Fruit fly (Drosophila melanogaster) whole organism, embryonic: ENCODE data around the gene CG13894.

Experiments used
- Asciz ChIP-seq: fragments of 200-800 bp; sonication (Bioruptor generic); optimal IDR thresholded peaks from 2 replicates; lab custom pipeline; 2017; ENCODE audit warnings: missing biosample characterization, mild to moderate bottlenecking, missing genetic modification characterization, missing genetic modification reagents
- CG10321 ChIP-seq: fragments of 200-800 bp; sonication (Bioruptor generic); IDR thresholded peaks from 2 replicates; pipeline ENCODE4 v1.3.6; 2022; ENCODE audit warnings: missing biosample characterization, missing genetic modification characterization
- CG11504 ChIP-seq: fragments of 200-800 bp; sonication (Bioruptor generic); optimal IDR thresholded peaks from 3 replicates; lab custom pipeline; 2019; ENCODE audit warnings: missing biosample characterization, mild to moderate bottlenecking, missing genetic modification characterization, moderate library complexity
- CG11696 ChIP-seq: fragments of 200-800 bp; sonication (Bioruptor generic); IDR thresholded peaks from 2 replicates; pipeline ENCODE4 v1.3.6; 2022; ENCODE audit warnings: missing biosample characterization, missing genetic modification characterization
- CG1529 ChIP-seq: fragments of 200-800 bp; sonication (Bioruptor generic); optimal IDR thresholded peaks from 3 replicates; lab custom pipeline; 2018; ENCODE audit warnings: missing biosample characterization, missing genetic modification characterization
- CG15514 ChIP-seq: fragments of 200-800 bp; sonication (Bioruptor generic); optimal IDR thresholded peaks from 3 replicates; lab custom pipeline; 2017; ENCODE audit warnings: missing biosample characterization, missing genetic modification characterization, mild to moderate bottlenecking, moderate library complexity, missing genetic modification reagents
- CG17568 ChIP-seq: fragments of 200-800 bp; sonication (Bioruptor generic); optimal IDR thresholded peaks from 2 replicates; lab custom pipeline; 2018; ENCODE audit warnings: missing biosample characterization, mild to moderate bottlenecking, missing genetic modification characterization, moderate library complexity
- CG18011 ChIP-seq: fragments of 200-800 bp; sonication (Bioruptor generic); optimal IDR thresholded peaks from 2 replicates; lab custom pipeline; 2017; ENCODE audit warnings: missing biosample characterization, missing genetic modification characterization, mild to moderate bottlenecking, moderate library complexity, missing genotype
- CG31365 ChIP-seq: fragments of 200-800 bp; sonication (Bioruptor generic); optimal IDR thresholded peaks from 2 replicates; lab custom pipeline; 2018; ENCODE audit warnings: missing biosample characterization, mild to moderate bottlenecking, missing genetic modification characterization
- CG43689 ChIP-seq: fragments of 200-800 bp; sonication (Bioruptor generic); IDR thresholded peaks from 2 replicates; pipeline ENCODE4 v1.3.6; 2022; ENCODE audit warnings: missing biosample characterization, missing genetic modification characterization
- CG4424 ChIP-seq: fragments of 200-800 bp; sonication (Bioruptor generic); optimal IDR thresholded peaks from 3 replicates; lab custom pipeline; 2016; ENCODE audit warnings: missing biosample characterization, missing genetic modification characterization
- CG4730 ChIP-seq: fragments of 200-800 bp; sonication (Bioruptor generic); IDR thresholded peaks from 2 replicates; pipeline ENCODE4 v1.3.6; 2022; ENCODE audit warnings: missing biosample characterization, missing genetic modification characterization
- CG6813 ChIP-seq: fragments of 200-800 bp; sonication (Bioruptor generic); optimal IDR thresholded peaks from 2 replicates; lab custom pipeline; 2017; ENCODE audit warnings: missing biosample characterization, missing genetic modification characterization, mild to moderate bottlenecking, moderate library complexity, missing genetic modification reagents
- CG7963 ChIP-seq: fragments of 200-800 bp; sonication (Bioruptor generic); IDR thresholded peaks from 3 replicates; pipeline ENCODE4 v1.3.6; 2022; ENCODE audit warnings: missing biosample characterization, missing genetic modification characterization; ENCODE audit not compliant: partially characterized antibody
- CG8281 ChIP-seq: fragments of 200-800 bp; sonication (Bioruptor generic); optimal IDR thresholded peaks from 2 replicates; lab custom pipeline; 2018; ENCODE audit warnings: missing biosample characterization, mild to moderate bottlenecking, missing genetic modification characterization, moderate library complexity
- CG8388 ChIP-seq: fragments of 200-800 bp; sonication (Bioruptor generic); optimal IDR thresholded peaks from 2 replicates; lab custom pipeline; 2019; ENCODE audit warnings: missing biosample characterization, mild to moderate bottlenecking, missing genetic modification characterization, moderate library complexity
- CG8765 ChIP-seq: fragments of 200-800 bp; sonication (Bioruptor generic); IDR thresholded peaks from 2 replicates; pipeline ENCODE4 v1.3.6; 2022; ENCODE audit warnings: missing biosample characterization, missing genetic modification characterization
- CG9437 ChIP-seq: fragments of 200-800 bp; sonication (Bioruptor generic); optimal IDR thresholded peaks from 2 replicates; lab custom pipeline; 2018; ENCODE audit warnings: missing biosample characterization, mild to moderate bottlenecking, missing genetic modification characterization
- CG9727 ChIP-seq: fragments of 200-800 bp; sonication (Bioruptor generic); optimal IDR thresholded peaks from 3 replicates; lab custom pipeline; 2017; ENCODE audit warnings: missing biosample characterization, mild to moderate bottlenecking, missing genetic modification characterization
- Eip74EF ChIP-seq, 2 experiments: fragments of 200-800 bp in 1 of 2; fragments of >200 bp in 1 of 2; sonication (Bioruptor generic) in 1 of 2; optimal IDR thresholded peaks; 2 replicates each; lab custom pipeline; 2017 to 2019; ENCODE audit warnings: missing biosample characterization in 2 of 2, missing genetic modification characterization in 2 of 2, mild to moderate bottlenecking in 1 of 2, moderate library complexity in 1 of 2
- Hr3 ChIP-seq: fragments of 200-800 bp; sonication (Bioruptor generic); optimal IDR thresholded peaks from 3 replicates; lab custom pipeline; 2016; ENCODE audit warnings: missing biosample characterization, missing genetic modification characterization
- Mes4 ChIP-seq: fragments of 200-800 bp; sonication (Bioruptor generic); optimal IDR thresholded peaks from 2 replicates; lab custom pipeline; 2016; ENCODE audit warnings: missing biosample characterization, missing genetic modification characterization
- NC2β ChIP-seq: fragments of 200-800 bp; sonication (Bioruptor generic); optimal IDR thresholded peaks from 2 replicates; lab custom pipeline; 2016; ENCODE audit warnings: missing biosample characterization, missing genetic modification characterization
- Oli ChIP-seq: fragments of 200-800 bp; sonication (Bioruptor generic); optimal IDR thresholded peaks from 2 replicates; lab custom pipeline; 2018; ENCODE audit warnings: missing biosample characterization, mild to moderate bottlenecking, missing genetic modification characterization, moderate library complexity
- Optix ChIP-seq: fragments of 200-800 bp; sonication (Bioruptor generic); IDR thresholded peaks from 3 replicates; pipeline ENCODE4 v1.3.6; 2022; ENCODE audit warnings: missing biosample characterization, missing genetic modification characterization
- Sox100B ChIP-seq: fragments of 200-800 bp; sonication (Bioruptor generic); optimal IDR thresholded peaks from 3 replicates; lab custom pipeline; 2018; ENCODE audit warnings: missing biosample characterization, mild to moderate bottlenecking, missing genetic modification characterization
- Vsx1 ChIP-seq: fragments of 200-800 bp; sonication (Bioruptor generic); optimal IDR thresholded peaks from 2 replicates; lab custom pipeline; 2017; ENCODE audit warnings: missing biosample characterization, mild to moderate bottlenecking, missing genetic modification characterization, missing genetic modification reagents
- abd-A ChIP-seq: fragments of 200-800 bp; sonication (Bioruptor generic); optimal IDR thresholded peaks from 3 replicates; lab custom pipeline; 2019; ENCODE audit warnings: missing biosample characterization, mild to moderate bottlenecking, missing genetic modification characterization, moderate library complexity
- ac ChIP-seq: fragments of 200-800 bp; sonication (Bioruptor generic); optimal IDR thresholded peaks from 3 replicates; lab custom pipeline; 2017; ENCODE audit warnings: missing biosample characterization, mild to moderate bottlenecking, missing genetic modification characterization
- bcd ChIP-seq: fragments of 200-800 bp; sonication (Bioruptor generic); optimal IDR thresholded peaks from 2 replicates; lab custom pipeline; 2017; ENCODE audit warnings: missing biosample characterization, mild to moderate bottlenecking, missing genetic modification characterization
- cwo ChIP-seq: fragments of 200-800 bp; sonication (Bioruptor generic); optimal IDR thresholded peaks from 3 replicates; lab custom pipeline; 2017; ENCODE audit warnings: missing biosample characterization, missing genetic modification characterization, mild to moderate bottlenecking, moderate library complexity, missing genetic modification reagents
- da ChIP-seq: fragments of 200-800 bp; sonication (Bioruptor generic); optimal IDR thresholded peaks from 2 replicates; lab custom pipeline; 2016; ENCODE audit warnings: missing biosample characterization, missing genetic modification characterization
- danr ChIP-seq: fragments of 200-800 bp; sonication (Bioruptor generic); IDR thresholded peaks from 2 replicates; pipeline ENCODE4 v1.3.6; 2022; ENCODE audit warnings: missing biosample characterization, missing genetic modification characterization
- dati ChIP-seq: fragments of 200-800 bp; sonication (Bioruptor generic); IDR thresholded peaks from 2 replicates; pipeline ENCODE4 v1.3.6; 2022; ENCODE audit warnings: missing biosample characterization, missing genetic modification characterization
- dimm ChIP-seq: fragments of 200-800 bp; sonication (Bioruptor generic); IDR thresholded peaks from 2 replicates; pipeline ENCODE4 v1.3.6; 2022; ENCODE audit warnings: missing biosample characterization, missing genetic modification characterization
- exex ChIP-seq: fragments of 200-800 bp; sonication (Bioruptor generic); optimal IDR thresholded peaks from 4 replicates; lab custom pipeline; 2018; ENCODE audit warnings: missing biosample characterization, mild to moderate bottlenecking, missing genetic modification characterization, moderate library complexity
- fd3F ChIP-seq: fragments of 200-800 bp; sonication (Bioruptor generic); optimal IDR thresholded peaks from 2 replicates; lab custom pipeline; 2018; ENCODE audit warnings: missing biosample characterization, mild to moderate bottlenecking, missing genetic modification characterization, moderate library complexity
- gsb-n ChIP-seq: fragments of 200-800 bp; sonication (Bioruptor generic); optimal IDR thresholded peaks from 3 replicates; lab custom pipeline; 2018; ENCODE audit warnings: missing biosample characterization, mild to moderate bottlenecking, missing genetic modification characterization
- hbn ChIP-seq: fragments of 200-800 bp; sonication (Bioruptor generic); IDR thresholded peaks from 2 replicates; pipeline ENCODE4 v1.3.6; 2022; ENCODE audit warnings: missing biosample characterization, missing genetic modification characterization; ENCODE audit not compliant: partially characterized antibody
- kah ChIP-seq: fragments of 200-800 bp; sonication (Bioruptor generic); optimal IDR thresholded peaks from 2 replicates; lab custom pipeline; 2018; ENCODE audit warnings: missing biosample characterization, mild to moderate bottlenecking, missing genetic modification characterization
- nerfin-1 ChIP-seq: fragments of 200-800 bp; sonication (Bioruptor generic); optimal IDR thresholded peaks from 3 replicates; lab custom pipeline; 2019; ENCODE audit warnings: missing biosample characterization, mild to moderate bottlenecking, missing genetic modification characterization, moderate library complexity
- pzg ChIP-seq: fragments of 200-800 bp; sonication (Bioruptor generic); optimal IDR thresholded peaks from 3 replicates; lab custom pipeline; 2018; ENCODE audit warnings: missing biosample characterization, mild to moderate bottlenecking, missing genetic modification characterization, moderate library complexity
- ranshi ChIP-seq: fragments of 200-800 bp; sonication (Bioruptor generic); IDR thresholded peaks from 2 replicates; pipeline ENCODE4 v1.3.6; 2022; ENCODE audit warnings: missing biosample characterization, missing genetic modification characterization
- sens-2 ChIP-seq: fragments of 200-800 bp; sonication (Bioruptor generic); IDR thresholded peaks from 2 replicates; pipeline ENCODE4 v1.3.6; 2022; ENCODE audit warnings: missing biosample characterization, missing genetic modification characterization
- slbo ChIP-seq: fragments of 200-800 bp; sonication (Bioruptor generic); IDR thresholded peaks from 2 replicates; pipeline ENCODE4 v1.3.6; 2022; ENCODE audit warnings: missing biosample characterization, missing genetic modification characterization
- tup ChIP-seq: fragments of 200-800 bp; sonication (Bioruptor generic); optimal IDR thresholded peaks from 2 replicates; lab custom pipeline; 2016; ENCODE audit warnings: missing biosample characterization, mild to moderate bottlenecking, missing genetic modification characterization, moderate library complexity
- vvl ChIP-seq: fragments of 200-800 bp; sonication (Bioruptor generic); IDR thresholded peaks from 2 replicates; pipeline ENCODE4 v1.3.6; 2022; ENCODE audit warnings: missing biosample characterization, missing genetic modification characterization
- wdn ChIP-seq: fragments of 200-800 bp; sonication (Bioruptor generic); IDR thresholded peaks from 2 replicates; pipeline ENCODE4 v1.3.6; 2022; ENCODE audit warnings: missing biosample characterization, missing genetic modification characterization

The CG13894 gene

dm6 chr3L:725527-726191 lies 26.7 kb upstream of the CG13894 start (continued):
- TF ChIP-seq hbn (GFP tag; lab: Robert Waterston, UW), result no peak
- peak; percentile 36 for TF ChIP-seq CG8281
- TF ChIP-seq CG6813 (GFP tag; lab: Kevin White, UChicago), result peak; percentile 73
- TF ChIP-seq CG15514 (GFP tag; lab: Kevin White, UChicago), result no peak
- peak; percentile 9 for TF ChIP-seq Vsx1 (GFP tag; lab: Kevin White, UChicago)
- peak; percentile 74 for TF ChIP-seq Oli (tag; lab: Kevin White, UChicago)
- TF ChIP-seq Eip74EF (GFP tag; optimal IDR thresholded peaks at IDR 0.05; lab: Kevin White, UChicago), result peak in 1 of 2 experiments; percentile 30
- peak; percentile 93 for TF ChIP-seq CG9727 (GFP tag; lab: Kevin White, UChicago)
- no peak for TF ChIP-seq pzg (GFP tag; lab: Kevin White, UChicago)
- TF ChIP-seq Mes4 (GFP tag; lab: Kevin White, UChicago), result peak; percentile 90
- TF ChIP-seq CG43689, result no peak
- TF ChIP-seq wdn (GFP tag; lab: Robert Waterston, UW), result no peak
- TF ChIP-seq tup (GFP tag; lab: Kevin White, UChicago), result peak; percentile 55
- TF ChIP-seq CG18011 (GFP tag; lab: Kevin White, UChicago), result no peak
- no peak for TF ChIP-seq CG10321 (GFP tag; lab: Robert Waterston, UW)
- peak; percentile 68 for TF ChIP-seq da (GFP tag; lab: Kevin White, UChicago)
- peak; percentile 85 for TF ChIP-seq vvl (GFP tag; lab: Robert Waterston, UW)
- peak; percentile 44 for TF ChIP-seq bcd (GFP tag; lab: Kevin White, UChicago)
- peak; percentile 33 for TF ChIP-seq Sox100B (GFP tag; lab: Kevin White, UChicago)
- TF ChIP-seq CG31365 (tag; lab: Kevin White, UChicago), result no peak
- peak; percentile 83 for TF ChIP-seq Optix (GFP tag; lab: Robert Waterston, UW)
- TF ChIP-seq CG11504 (tag; lab: Kevin White, UChicago), result peak; percentile 64
- TF ChIP-seq dati (GFP tag; lab: Robert Waterston, UW), result peak; percentile 70
- TF ChIP-seq Asciz (GFP tag; lab: Kevin White, UChicago), result peak; percentile 31
- no peak for TF ChIP-seq CG7963 (GFP tag; lab: Robert Waterston, UW)
- TF ChIP-seq danr (GFP tag; lab: Robert Waterston, UW), result peak; percentile 63; the same call in 1 of the 2 replicates
- TF ChIP-seq cwo, result no peak
- peak; percentile 68 for TF ChIP-seq CG1529 (GFP tag; lab: Kevin White, UChicago)
- peak; percentile 87 for TF ChIP-seq CG8388
- TF ChIP-seq nerfin-1 (tag; lab: Kevin White, UChicago), result peak; percentile 61
- TF ChIP-seq gsb-n (tag; lab: Kevin White, UChicago), result peak; percentile 88
- TF ChIP-seq sens-2 (GFP tag; lab: Robert Waterston, UW), result peak; percentile 82
- peak; percentile 20 for TF ChIP-seq abd-A (tag; lab: Kevin White, UChicago)
- peak; percentile 97 for TF ChIP-seq CG8765 (GFP tag; lab: Robert Waterston, UW)
- TF ChIP-seq CG9437 (GFP tag; lab: Kevin White, UChicago), result peak; percentile 25
- no peak for TF ChIP-seq slbo (GFP tag; lab: Robert Waterston, UW)
- peak; percentile 65 for TF ChIP-seq CG4730
- TF ChIP-seq kah, result peak; percentile 20
- TF ChIP-seq CG17568 (GFP tag; lab: Kevin White, UChicago), result peak; percentile 57
- TF ChIP-seq ranshi (GFP tag; lab: Robert Waterston, UW), result peak; percentile 77; the same call in 1 of the 2 replicates
- TF ChIP-seq ac (GFP tag; lab: Kevin White, UChicago), result peak; percentile 93
- peak; percentile 87 for TF ChIP-seq CG4424 (GFP tag; lab: Kevin White, UChicago)
- TF ChIP-seq exex (tag; lab: Kevin White, UChicago), result no peak
- no peak for TF ChIP-seq fd3F (GFP tag; lab: Kevin White, UChicago)
- TF ChIP-seq NC2β (GFP tag; lab: Kevin White, UChicago), result peak; percentile 87
- 0 out of 2 replicates have a peak, but pooled peaks have one; percentile 29 for TF ChIP-seq dimm
- TF ChIP-seq CG11696 (GFP tag; lab: Robert Waterston, UW), result peak; percentile 56; the same call in 1 of the 2 replicates
- TF ChIP-seq Hr3 (GFP tag; lab: Kevin White, UChicago), result peak; percentile 72
